Fruit fly (Drosophila melanogaster): ENCODE measurements around the gene Fbxl7.

DNA sequence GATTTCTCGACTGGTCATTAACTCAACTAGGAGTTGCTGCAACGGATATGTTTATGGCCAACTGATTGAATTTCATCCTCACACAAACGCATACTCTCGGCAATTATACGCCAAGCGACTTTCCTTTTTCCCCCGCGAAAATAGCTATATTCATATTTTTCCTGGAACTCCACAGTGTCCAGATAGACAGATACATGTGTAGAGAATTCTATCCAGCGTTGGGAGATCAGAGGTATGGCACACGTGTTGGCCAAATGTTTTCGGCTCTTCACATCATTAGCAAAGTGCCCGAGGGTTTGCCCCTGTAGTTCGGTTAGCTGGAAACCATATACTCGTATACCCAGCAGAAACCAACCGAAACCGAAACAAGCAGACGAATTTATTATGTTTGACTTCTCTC is 1.0 kb downstream of the Fbxl7 start:
- TF ChIP-seq Abd-B (GFP tag; optimal IDR thresholded peaks at IDR 0.05): no peak
- no peak for TF ChIP-seq pan (optimal IDR thresholded peaks at IDR 0.05)
- TF ChIP-seq h (GFP tag; optimal IDR thresholded peaks at IDR 0.05): no peak
- TF ChIP-seq OdsH (GFP tag; optimal IDR thresholded peaks at IDR 0.05): no peak
- TF ChIP-seq Sp1 (GFP tag; optimal IDR thresholded peaks at IDR 0.05): no peak
- TF ChIP-seq Hr83 (GFP tag; optimal IDR thresholded peaks at IDR 0.05; ENCODE audit: poor library complexity, severe bottlenecking): no peak
- TF ChIP-seq dmrt93B (GFP tag; optimal IDR thresholded peaks at IDR 0.05): no peak
- TF ChIP-seq Hr78 (GFP tag; optimal IDR thresholded peaks at IDR 0.05): no peak
- TF ChIP-seq psq (GFP tag; optimal IDR thresholded peaks at IDR 0.05): no peak

Measured in whole organism, wandering third instar larva.